Worm (Caenorhabditis elegans) whole organism, late embryonic: Measurements from ENCODE around the gene let-716.

Experiments used
- F13H6.1 ChIP-seq: sonication (generic microtip); optimal IDR thresholded peaks from 2 replicates; lab custom pipeline; 2016; ENCODE audit warnings: missing genetic modification characterization, missing compliant biosample characterization
- K09A11.1 ChIP-seq: sonication (generic microtip); optimal IDR thresholded peaks from 2 replicates; lab custom pipeline; 2017; ENCODE audit warnings: antibody characterized with exemption, mild to moderate bottlenecking, missing genetic modification characterization, missing compliant biosample characterization; ENCODE audit not compliant: insufficient read depth
- Y22D7AL.16 ChIP-seq: sonication (generic microtip); optimal IDR thresholded peaks from 2 replicates; lab custom pipeline; 2016; ENCODE audit warnings: missing genetic modification characterization, missing compliant biosample characterization
- ahr-1 ChIP-seq: sonication (generic microtip); optimal IDR thresholded peaks from 2 replicates; lab custom pipeline; 2016; ENCODE audit warnings: missing genetic modification characterization, missing compliant biosample characterization
- ceh-2 ChIP-seq: sonication (generic microtip); optimal IDR thresholded peaks from 2 replicates; lab custom pipeline; 2016; ENCODE audit warnings: missing genotype, missing genetic modification characterization, missing compliant biosample characterization
- ceh-30 ChIP-seq: fragments of 150-350 bp; optimal IDR thresholded peaks from 2 replicates; lab custom pipeline; 2014; ENCODE audit warnings: missing biosample characterization, missing genetic modification characterization
- ceh-48 ChIP-seq: sonication (generic microtip); optimal IDR thresholded peaks from 2 replicates; lab custom pipeline; 2016; ENCODE audit warnings: missing genetic modification characterization, inconsistent platforms, missing compliant biosample characterization
- ceh-6 ChIP-seq: fragments of 200-800 bp; sonication (Bioruptor generic); optimal IDR thresholded peaks from 2 replicates; lab custom pipeline; 2018; ENCODE audit warnings: mild to moderate bottlenecking, missing genetic modification characterization, missing compliant biosample characterization
- ceh-9 ChIP-seq: sonication (generic microtip); optimal IDR thresholded peaks from 2 replicates; lab custom pipeline; 2016; ENCODE audit warnings: mild to moderate bottlenecking, missing genetic modification characterization, inconsistent platforms, missing compliant biosample characterization
- dve-1 ChIP-seq: sonication (generic microtip); optimal IDR thresholded peaks from 2 replicates; lab custom pipeline; 2017; ENCODE audit warnings: antibody characterized with exemption, mild to moderate bottlenecking, missing genetic modification characterization, missing compliant biosample characterization
- elt-2 ChIP-seq: sonication (generic microtip); optimal IDR thresholded peaks from 2 replicates; lab custom pipeline; 2016; ENCODE audit warnings: missing genetic modification reagents, missing genetic modification characterization, missing compliant biosample characterization
- elt-4 ChIP-seq: sonication (generic microtip); optimal IDR thresholded peaks from 2 replicates; lab custom pipeline; 2016; ENCODE audit warnings: missing genetic modification characterization, missing compliant biosample characterization
- ets-4 ChIP-seq: sonication (generic microtip); optimal IDR thresholded peaks from 2 replicates; lab custom pipeline; 2016; ENCODE audit warnings: missing genetic modification characterization, missing compliant biosample characterization
- fkh-10 ChIP-seq: fragments of 150-350 bp; optimal IDR thresholded peaks from 2 replicates; lab custom pipeline; 2014; ENCODE audit warnings: missing biosample characterization, missing genetic modification reagents, missing genetic modification characterization
- gmeb-2 ChIP-seq: sonication (generic microtip); optimal IDR thresholded peaks from 2 replicates; lab custom pipeline; 2016; ENCODE audit warnings: missing genetic modification characterization, inconsistent platforms, missing compliant biosample characterization
- hlh-30 ChIP-seq: sonication (generic microtip); optimal IDR thresholded peaks from 2 replicates; lab custom pipeline; 2017; ENCODE audit warnings: antibody characterized with exemption, missing genetic modification characterization, missing compliant biosample characterization; ENCODE audit not compliant: insufficient read depth
- hlh-8 ChIP-seq: sonication (generic microtip); optimal IDR thresholded peaks from 2 replicates; lab custom pipeline; 2016; ENCODE audit warnings: missing genotype, missing genetic modification characterization, missing compliant biosample characterization
- lin-11 ChIP-seq: fragments of 200-800 bp; sonication (Bioruptor generic); optimal IDR thresholded peaks from 2 replicates; lab custom pipeline; 2018; ENCODE audit warnings: mild to moderate bottlenecking, missing genetic modification characterization, missing compliant biosample characterization
- madf-2 ChIP-seq: sonication (generic microtip); optimal IDR thresholded peaks from 2 replicates; lab custom pipeline; 2017; ENCODE audit warnings: missing genetic modification characterization, missing compliant biosample characterization
- mec-3 ChIP-seq: sonication (generic microtip); optimal IDR thresholded peaks from 2 replicates; lab custom pipeline; 2016; ENCODE audit warnings: borderline replicate concordance, missing genetic modification characterization, missing compliant biosample characterization
- nfya-1 ChIP-seq: sonication (generic microtip); optimal IDR thresholded peaks from 2 replicates; lab custom pipeline; 2017; ENCODE audit warnings: missing genetic modification characterization, mild to moderate bottlenecking, missing compliant biosample characterization, antibody characterized with exemption, moderate library complexity
- nhr-11 ChIP-seq: fragments of 150-350 bp; optimal IDR thresholded peaks from 2 replicates; lab custom pipeline; 2014; ENCODE audit warnings: missing biosample characterization, missing genetic modification characterization
- npax-4 ChIP-seq: sonication (generic microtip); optimal IDR thresholded peaks from 2 replicates; lab custom pipeline; 2016; ENCODE audit warnings: missing genetic modification characterization, missing compliant biosample characterization
- odd-2 ChIP-seq: sonication (generic microtip); optimal IDR thresholded peaks from 2 replicates; lab custom pipeline; 2017; ENCODE audit warnings: antibody characterized with exemption, mild to moderate bottlenecking, missing genetic modification characterization, missing compliant biosample characterization
- pat-9 ChIP-seq: fragments of 200-800 bp; sonication (Bioruptor generic); optimal IDR thresholded peaks from 2 replicates; lab custom pipeline; 2018; ENCODE audit warnings: mild to moderate bottlenecking, missing genetic modification characterization, moderate library complexity, missing compliant biosample characterization
- pax-1 ChIP-seq: fragments of 150-350 bp; optimal IDR thresholded peaks from 2 replicates; lab custom pipeline; 2014; ENCODE audit warnings: missing biosample characterization, missing genetic modification characterization
- pha-4 ChIP-seq: fragments of 150-350 bp; optimal IDR thresholded peaks from 2 replicates; lab custom pipeline; 2018; ENCODE audit warnings: missing biosample characterization, missing genetic modification reagents, missing genetic modification characterization
- rnt-1 ChIP-seq: sonication (generic microtip); optimal IDR thresholded peaks from 2 replicates; lab custom pipeline; 2016; ENCODE audit warnings: missing genetic modification characterization, missing compliant biosample characterization
- sdc-2 ChIP-seq: sonication (generic microtip); optimal IDR thresholded peaks from 2 replicates; lab custom pipeline; 2016; ENCODE audit warnings: missing genotype, missing genetic modification characterization, missing compliant biosample characterization
- sox-2 ChIP-seq: fragments of 200-800 bp; sonication (Bioruptor generic); IDR thresholded peaks from 2 replicates; pipeline ENCODE4 v1.3.6; 2022; ENCODE audit warnings: missing genetic modification reagents, missing genetic modification characterization, missing compliant biosample characterization
- tbx-2 ChIP-seq: sonication (generic microtip); optimal IDR thresholded peaks from 2 replicates; lab custom pipeline; 2016; ENCODE audit warnings: missing genetic modification characterization, missing compliant biosample characterization
- unc-42 ChIP-seq: sonication (generic microtip); optimal IDR thresholded peaks from 2 replicates; lab custom pipeline; 2016; ENCODE audit warnings: missing genotype, missing genetic modification characterization, missing compliant biosample characterization
- unc-55 ChIP-seq: sonication (generic microtip); optimal IDR thresholded peaks from 2 replicates; lab custom pipeline; 2017; ENCODE audit warnings: missing biosample characterization, missing genetic modification reagents, missing genetic modification characterization
- ztf-16 ChIP-seq: sonication (generic microtip); optimal IDR thresholded peaks from 2 replicates; lab custom pipeline; 2017; ENCODE audit warnings: missing genetic modification characterization, missing compliant biosample characterization

let-716 gene

DNA sequence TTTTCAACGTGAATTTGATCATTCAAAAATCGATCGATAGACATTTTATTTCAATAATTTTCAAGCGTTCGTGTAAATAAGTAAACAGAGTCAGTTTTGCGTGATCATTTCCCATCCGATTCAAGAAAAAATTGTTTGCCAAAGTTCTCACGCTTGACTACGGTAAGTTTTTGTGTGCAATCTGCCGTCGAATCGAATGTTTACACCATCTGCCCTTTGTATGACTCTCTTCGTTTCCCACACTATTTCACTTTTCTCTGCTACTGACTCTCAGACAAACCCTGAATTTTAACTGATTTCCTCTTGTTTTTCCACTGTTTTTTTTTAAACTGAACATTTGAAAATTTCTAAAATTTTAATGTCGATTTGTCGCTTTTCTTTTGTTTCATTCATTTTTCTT, 38.6 kb upstream of the let-716 start (continued):
- TF ChIP-seq ceh-48 (tag; lab: Kevin White, UChicago), result peak; percentile 16
- peak; percentile 70 for TF ChIP-seq dve-1 (tag; lab: Kevin White, UChicago)
- peak; percentile 38 for TF ChIP-seq F13H6.1 (tag; lab: Kevin White, UChicago)
- TF ChIP-seq nfya-1 (tag; lab: Kevin White, UChicago), result peak; percentile 81
- TF ChIP-seq fkh-10, result peak; percentile 33

DNA sequence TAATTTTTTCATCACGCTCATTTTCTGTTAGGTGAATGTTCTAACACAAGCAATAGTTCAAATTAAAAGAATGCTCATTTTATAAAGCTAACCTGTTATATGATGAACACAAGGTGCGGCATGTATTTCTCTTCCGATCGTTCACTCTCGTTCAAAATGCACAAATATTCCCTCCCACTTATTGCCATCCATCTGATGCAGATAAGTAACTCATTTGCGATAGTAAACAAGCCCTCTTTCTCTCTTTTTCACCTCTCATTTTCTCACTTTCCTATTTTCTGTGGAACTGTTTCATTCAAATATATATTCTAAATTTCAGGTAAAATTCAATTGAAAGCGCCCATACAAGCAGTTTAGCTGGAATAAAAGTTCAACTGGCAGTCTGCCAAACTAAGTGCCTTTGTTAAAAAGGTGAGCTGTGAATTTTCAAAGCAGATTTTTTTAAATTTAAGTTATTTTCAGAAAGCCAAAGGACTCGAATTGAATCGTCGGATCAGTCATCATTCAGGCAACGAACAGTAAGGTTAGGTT, 37.3 kb upstream of the let-716 start, which contains the start of the genes trmt-10C.2 and C56G2.22:
Gene trmt-10C.2 (plus strand): TSS at position 314 of the 531 bp plus-strand sequence.
Gene C56G2.22 (plus strand): TSS at position 481 of the 531 bp plus-strand sequence.
- TF ChIP-seq elt-2 (peak; percentile 6), pat-9 (tag; lab: Kevin White, UChicago) (no peak)

- TF ChIP-seq sox-2 (GFP tag; lab: Robert Waterston, UW) (no peak), K09A11.1 (tag; lab: Kevin White, UChicago) (no peak)
Observed at ce11 chrIII:6348578-6348977, 34.8 kb upstream of the let-716 start.

ce11 chrIII:6350424-6350823, 32.9 kb upstream of the let-716 start:
- TF ChIP-seq lin-11 (tag; lab: Kevin White, UChicago) (no peak), madf-2 (no peak), unc-42 (tag; lab: Kevin White, UChicago) (peak; percentile 58)

DNA sequence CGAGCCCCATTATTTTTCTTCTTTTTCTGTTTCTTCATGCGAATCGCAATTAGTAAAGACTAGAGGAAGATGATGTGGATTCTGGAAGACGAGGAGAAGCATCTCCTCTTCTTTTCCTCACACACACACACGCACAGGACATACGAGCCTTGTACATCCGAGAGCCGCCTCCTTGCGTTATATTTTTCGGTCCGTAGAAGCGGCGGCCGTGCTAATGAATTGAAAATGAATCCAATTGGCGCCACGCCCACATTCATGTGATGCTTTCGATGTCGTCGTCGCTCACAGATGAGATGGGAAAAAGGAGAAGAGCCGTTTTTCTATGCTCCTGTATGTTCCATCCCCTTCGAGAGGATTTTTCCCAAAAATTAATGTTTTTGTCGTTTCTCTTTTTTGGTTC, 31.9 kb upstream of the let-716 start:
- no peak for TF ChIP-seq ceh-2 (tag; lab: Kevin White, UChicago)
- no peak for TF ChIP-seq ceh-9
- TF ChIP-seq unc-55, result no peak
- TF ChIP-seq hlh-8, result no peak
- TF ChIP-seq hlh-30 (tag; lab: Kevin White, UChicago), result no peak
- TF ChIP-seq ztf-16 (tag; lab: Kevin White, UChicago), result no peak
- no peak for TF ChIP-seq pat-9 (tag; lab: Kevin White, UChicago)
- no peak for TF ChIP-seq ceh-30
- no peak for TF ChIP-seq odd-2
- no peak for TF ChIP-seq ceh-6 (GFP tag; lab: Kevin White, UChicago)

DNA sequence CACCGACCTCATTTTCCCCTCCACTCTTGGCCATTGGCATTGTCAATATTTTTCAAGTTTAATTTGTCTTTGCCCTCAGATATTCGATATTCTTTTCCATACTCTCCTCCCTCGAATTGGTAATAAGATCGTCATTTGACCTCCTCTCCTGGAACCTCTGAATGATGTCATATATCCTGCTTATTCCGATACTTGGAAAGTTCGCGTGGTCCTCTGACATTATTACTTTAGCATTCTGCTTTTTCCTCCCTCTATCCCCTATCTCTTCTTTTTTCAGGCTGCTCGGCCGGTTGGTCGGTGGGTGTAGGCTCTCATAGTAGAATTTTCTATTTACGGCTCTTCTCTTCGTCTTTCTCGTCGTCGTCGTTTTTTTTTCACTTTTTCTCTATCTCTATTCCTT, 30.9 kb upstream of the let-716 start:
- TF ChIP-seq lin-11 (tag; lab: Kevin White, UChicago), result no peak
- TF ChIP-seq elt-2, result no peak
- TF ChIP-seq unc-42 (tag; lab: Kevin White, UChicago), result peak; percentile 67

DNA sequence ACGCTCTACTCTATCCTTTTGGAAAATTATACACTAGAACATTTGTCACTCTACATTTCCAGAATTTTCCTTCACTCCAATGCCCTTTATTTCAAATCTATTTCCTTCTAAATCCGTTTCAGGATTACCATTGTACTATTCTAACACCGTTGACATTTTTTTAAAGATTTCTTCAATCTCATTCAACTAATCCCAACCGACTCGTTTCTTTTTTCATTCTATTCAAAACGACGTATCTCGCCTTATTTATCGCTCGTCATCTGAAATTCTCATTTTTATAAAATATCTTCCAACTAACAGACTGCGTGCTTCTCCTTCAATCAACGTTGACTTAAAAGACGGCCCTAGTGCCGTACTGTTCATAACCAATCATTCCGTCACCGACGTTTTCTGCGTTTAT, 30.3 kb upstream of the let-716 start, which contains the start of gene akap-1:
Gene akap-1 (plus strand): TSS at position 301 of the 400 bp plus-strand sequence.
- TF ChIP-seq K09A11.1 (tag; lab: Kevin White, UChicago), result no peak
- no peak for TF ChIP-seq nhr-11 (tag; lab: Kevin White, UChicago)
- no peak for TF ChIP-seq pha-4 (tag; lab: Kevin White, UChicago)
- TF ChIP-seq ceh-30, result no peak
- TF ChIP-seq elt-4 (tag; lab: Kevin White, UChicago), result no peak
- TF ChIP-seq ceh-48 (tag; lab: Kevin White, UChicago), result no peak
- TF ChIP-seq ahr-1 (tag; lab: Kevin White, UChicago), result no peak
- no peak for TF ChIP-seq Y22D7AL.16 (tag; lab: Kevin White, UChicago)
- TF ChIP-seq gmeb-2 (tag; lab: Kevin White, UChicago), result no peak
- no peak for TF ChIP-seq tbx-2
- no peak for TF ChIP-seq rnt-1 (tag; lab: Kevin White, UChicago)
- TF ChIP-seq ceh-9, result no peak
- TF ChIP-seq ets-4 (tag; lab: Kevin White, UChicago), result no peak
- TF ChIP-seq npax-4 (tag; lab: Kevin White, UChicago), result no peak
- no peak for TF ChIP-seq sdc-2
- TF ChIP-seq mec-3 (tag; lab: Kevin White, UChicago), result no peak
- TF ChIP-seq pax-1, result no peak
